Worm (Caenorhabditis elegans): Measurements from ENCODE around the gene Y39A3B.7.

- no peak for TF ChIP-seq elt-3 (tag; optimal IDR thresholded peaks at IDR 0.05)
- no peak for TF ChIP-seq unc-39 (tag; optimal IDR thresholded peaks at IDR 0.05)
- no peak for TF ChIP-seq ceh-82 (tag; optimal IDR thresholded peaks at IDR 0.05)
Measured at ce11 chrIII:1977424-1977823, 7.3 kb downstream of the Y39A3B.7 start.

All from whole organism, L2 larva.